Worm (Caenorhabditis elegans) whole organism, mixed stage, embryonic: ENCODE measurements around the gene npr-42.

Source experiments
- M03D4.4 ChIP-seq: sonication (generic microtip); optimal IDR thresholded peaks from 2 replicates; lab custom pipeline; 2017; ENCODE audit warnings: mild to moderate bottlenecking, missing genetic modification characterization, missing compliant biosample characterization
- bed-3 ChIP-seq: fragments of 200-800 bp; sonication (Bioruptor generic); optimal IDR thresholded peaks from 3 replicates; lab custom pipeline; 2018; ENCODE audit warnings: mild to moderate bottlenecking, missing genetic modification characterization, moderate library complexity, missing compliant biosample characterization
- blmp-1 ChIP-seq: fragments of 150-350 bp; optimal IDR thresholded peaks from 2 replicates; lab custom pipeline; 2014; ENCODE audit warnings: missing biosample characterization, missing genetic modification characterization
- ceh-39 ChIP-seq: fragments of 150-350 bp; optimal IDR thresholded peaks from 2 replicates; lab custom pipeline; 2014; ENCODE audit warnings: missing biosample characterization, missing genetic modification characterization
- ceh-43 ChIP-seq: fragments of 200-800 bp; sonication (Bioruptor generic); optimal IDR thresholded peaks from 2 replicates; lab custom pipeline; 2018; ENCODE audit warnings: mild to moderate bottlenecking, missing genetic modification characterization, moderate library complexity, missing compliant biosample characterization
- ceh-83 ChIP-seq: fragments of 200-800 bp; sonication (Bioruptor generic); optimal IDR thresholded peaks from 2 replicates; lab custom pipeline; 2018; ENCODE audit warnings: mild to moderate bottlenecking, missing genetic modification characterization, missing compliant biosample characterization
- cnd-1 ChIP-seq: fragments of 200-800 bp; sonication (Bioruptor generic); optimal IDR thresholded peaks from 2 replicates; lab custom pipeline; 2018; ENCODE audit warnings: mild to moderate bottlenecking, missing genetic modification characterization, missing compliant biosample characterization
- drap-1 ChIP-seq: fragments of 200-800 bp; sonication (Bioruptor generic); optimal IDR thresholded peaks from 3 replicates; lab custom pipeline; 2018; ENCODE audit warnings: mild to moderate bottlenecking, missing genetic modification characterization, missing compliant biosample characterization
- elt-1 ChIP-seq: sonication (generic microtip); optimal IDR thresholded peaks from 2 replicates; lab custom pipeline; 2017; ENCODE audit warnings: missing genetic modification characterization, mild to moderate bottlenecking, missing compliant biosample characterization, antibody characterized with exemption, moderate library complexity, borderline replicate concordance; ENCODE audit not compliant: insufficient read depth
- elt-3 ChIP-seq: fragments of 150-350 bp; optimal IDR thresholded peaks from 2 replicates; lab custom pipeline; 2014; ENCODE audit warnings: missing biosample characterization, missing genetic modification characterization
- flh-1 ChIP-seq: fragments of 200-800 bp; sonication (Bioruptor generic); optimal IDR thresholded peaks from 2 replicates; lab custom pipeline; 2018; ENCODE audit warnings: mild to moderate bottlenecking, missing genetic modification characterization, moderate library complexity, missing compliant biosample characterization
- hlh-1 ChIP-seq: fragments of 150-350 bp; optimal IDR thresholded peaks from 2 replicates; lab custom pipeline; 2014; ENCODE audit warnings: missing biosample characterization, missing genetic modification reagents, missing genetic modification characterization
- lin-32 ChIP-seq: fragments of 200-800 bp; sonication (Bioruptor generic); optimal IDR thresholded peaks from 2 replicates; lab custom pipeline; 2018; ENCODE audit warnings: mild to moderate bottlenecking, missing genetic modification characterization, missing compliant biosample characterization
- lsy-2 ChIP-seq: fragments of 150-350 bp; optimal IDR thresholded peaks from 2 replicates; lab custom pipeline; 2014; ENCODE audit warnings: missing biosample characterization, missing genetic modification characterization
- mab-5 ChIP-seq: fragments of 150-350 bp; optimal IDR thresholded peaks from 2 replicates; lab custom pipeline; 2014; ENCODE audit warnings: missing biosample characterization, missing genetic modification characterization
- mep-1 ChIP-seq: fragments of 150-350 bp; optimal IDR thresholded peaks from 2 replicates; lab custom pipeline; 2017; ENCODE audit warnings: missing biosample characterization, missing genetic modification reagents, missing genetic modification characterization, inconsistent platforms
- mls-2 ChIP-seq: sonication (generic microtip); optimal IDR thresholded peaks from 2 replicates; lab custom pipeline; 2016; ENCODE audit warnings: mild to moderate bottlenecking, missing genetic modification characterization, moderate library complexity, missing compliant biosample characterization
- nhr-12 ChIP-seq: fragments of 150-350 bp; optimal IDR thresholded peaks from 2 replicates; lab custom pipeline; 2014; ENCODE audit warnings: missing biosample characterization, missing genetic modification characterization
- nhr-2 ChIP-seq: fragments of 150-350 bp; optimal IDR thresholded peaks from 2 replicates; lab custom pipeline; 2014; ENCODE audit warnings: missing biosample characterization, missing genetic modification characterization
- nhr-237 ChIP-seq: fragments of 150-350 bp; optimal IDR thresholded peaks from 2 replicates; lab custom pipeline; 2014; ENCODE audit warnings: missing biosample characterization, missing genetic modification characterization
- nhr-76 ChIP-seq: sonication (generic microtip); optimal IDR thresholded peaks from 2 replicates; lab custom pipeline; 2017; ENCODE audit warnings: missing biosample characterization, missing genetic modification characterization
- sem-2 ChIP-seq: fragments of 200-800 bp; sonication (Bioruptor generic); optimal IDR thresholded peaks from 2 replicates; lab custom pipeline; 2018; ENCODE audit warnings: mild to moderate bottlenecking, missing genetic modification characterization, missing compliant biosample characterization
- tbx-8 ChIP-seq: fragments of 200-800 bp; sonication (Bioruptor generic); optimal IDR thresholded peaks from 2 replicates; lab custom pipeline; 2018; ENCODE audit warnings: mild to moderate bottlenecking, missing genetic modification characterization, moderate library complexity, missing compliant biosample characterization
- unc-120 ChIP-seq: sonication (generic microtip); optimal IDR thresholded peaks from 2 replicates; lab custom pipeline; 2017; ENCODE audit warnings: missing genetic modification characterization, missing compliant biosample characterization; ENCODE audit not compliant: poor library complexity, severe bottlenecking
- unc-39 ChIP-seq: fragments of 150-350 bp; optimal IDR thresholded peaks from 2 replicates; lab custom pipeline; 2014; ENCODE audit warnings: missing biosample characterization, missing genetic modification characterization
- unc-62 ChIP-seq: fragments of 150-350 bp; optimal IDR thresholded peaks from 2 replicates; lab custom pipeline; 2014; ENCODE audit warnings: missing biosample characterization, missing genetic modification reagents, missing genetic modification characterization
- zip-8 ChIP-seq: fragments of 150-350 bp; optimal IDR thresholded peaks from 2 replicates; lab custom pipeline; 2014; ENCODE audit warnings: missing biosample characterization, missing genetic modification characterization

The npr-42 gene

DNA sequence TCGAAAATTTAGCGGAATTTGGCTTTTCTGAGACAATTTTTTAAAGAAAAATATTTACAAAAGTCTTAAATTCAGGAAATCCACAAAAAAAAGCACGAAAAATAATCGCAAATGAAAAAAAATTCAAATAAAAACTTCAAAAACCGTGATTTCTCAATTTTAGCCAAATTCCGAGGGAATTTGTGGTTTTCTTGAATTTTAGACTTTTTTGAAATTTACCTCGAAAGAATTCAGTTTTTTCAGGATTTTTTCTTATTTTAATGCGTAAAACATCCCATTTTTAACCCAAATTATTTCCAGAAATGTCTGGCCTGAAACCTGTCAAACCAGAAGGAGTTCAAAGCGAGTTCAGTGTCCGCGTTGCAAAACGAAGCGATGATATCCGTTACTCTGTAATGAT lies 25.3 kb downstream of the npr-42 start, which contains the start of gene gtf-2F1:
TSS of gene gtf-2F1 (plus strand) at position 301 of the 400 bp plus-strand sequence.
- TF ChIP-seq cnd-1 (tag; lab: Kevin White, UChicago) (no peak), nhr-12 (tag; lab: Kevin White, UChicago) (no peak), lsy-2 (tag; lab: Kevin White, UChicago) (no peak), unc-39 (tag; lab: Kevin White, UChicago) (no peak)

DNA sequence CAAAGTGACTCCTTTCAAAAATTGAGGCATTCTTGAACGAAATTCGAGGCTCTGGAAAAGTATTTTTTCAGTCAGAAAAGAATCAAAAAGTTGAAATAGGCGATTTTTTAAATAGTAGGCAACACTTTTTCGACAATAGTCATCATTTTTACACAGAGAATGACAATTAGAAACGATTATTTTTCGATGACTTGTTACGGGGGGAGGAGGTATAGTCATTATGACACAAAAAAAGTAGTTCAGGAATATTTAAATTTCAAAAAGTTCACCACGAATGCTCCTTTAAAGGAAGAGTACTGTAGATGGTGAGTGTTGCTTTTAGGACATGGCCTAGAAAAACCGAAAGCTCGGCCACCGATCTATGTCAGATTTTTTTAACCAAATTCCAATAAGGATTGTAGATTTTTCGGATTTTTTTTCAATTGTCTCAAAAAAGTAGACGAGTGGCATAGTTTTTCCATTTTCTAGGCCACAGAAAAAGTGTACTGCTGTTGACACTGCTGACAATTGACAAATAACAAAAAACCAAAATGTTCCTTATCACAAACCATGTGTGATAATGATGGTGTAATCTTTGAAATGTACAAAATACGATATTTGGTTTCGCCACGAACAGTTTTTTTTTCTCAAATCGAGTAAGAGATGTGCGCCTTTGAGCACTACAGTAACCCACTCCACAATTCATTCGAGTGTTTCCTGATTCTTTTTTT lies 31.1 kb downstream of the npr-42 start, which contains the start of gene Y52E8A.3:
TSS of gene Y52E8A.3 (minus strand) at position 51 of the 710 bp plus-strand sequence.
- TF ChIP-seq zip-8 (tag; lab: Kevin White, UChicago) (no peak), nhr-2 (tag; lab: Kevin White, UChicago) (no peak), sem-2 (GFP tag; lab: Kevin White, UChicago) (no peak), unc-120 (tag; lab: Kevin White, UChicago) (no peak), mep-1 (no peak)

DNA sequence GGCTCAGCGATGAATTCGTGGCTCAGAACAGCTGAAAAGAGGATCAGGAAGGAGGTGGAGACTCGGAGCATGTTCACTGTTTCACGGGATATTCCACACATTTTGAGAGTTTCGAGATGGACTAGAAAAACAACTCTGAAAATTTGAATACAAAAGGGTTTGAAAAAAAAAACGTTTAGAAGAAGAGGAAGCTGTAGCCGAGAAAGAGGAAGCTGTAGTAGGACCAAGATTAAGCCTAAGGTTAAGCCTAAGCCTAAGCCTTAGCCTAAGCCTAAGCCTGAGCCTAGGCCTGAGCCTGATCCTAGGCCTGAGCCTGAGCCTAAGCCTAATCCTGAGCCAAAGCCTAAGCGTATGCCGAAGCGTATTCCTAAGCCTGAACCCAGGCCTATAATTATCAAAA lies 36.1 kb downstream of the npr-42 start, which contains the start of gene plep-1:
TSS of gene plep-1 (minus strand) at position 101 of the 400 bp plus-strand sequence.
- no peak for TF ChIP-seq bed-3 (GFP tag; lab: Kevin White, UChicago)
- no peak for TF ChIP-seq nhr-237 (tag; lab: Kevin White, UChicago)
- no peak for TF ChIP-seq elt-1 (tag; lab: Kevin White, UChicago)
- TF ChIP-seq cnd-1 (tag; lab: Kevin White, UChicago) = no peak
- no peak for TF ChIP-seq blmp-1 (tag; lab: Kevin White, UChicago)
- no peak for TF ChIP-seq lin-32 (GFP tag; lab: Kevin White, UChicago)
- TF ChIP-seq mep-1 = no peak
- no peak for TF ChIP-seq mab-5 (tag; lab: Kevin White, UChicago)
- TF ChIP-seq mls-2 (tag; lab: Kevin White, UChicago) = no peak
- no peak for TF ChIP-seq unc-62 (GFP tag; lab: Kevin White, UChicago)
- no peak for TF ChIP-seq zip-8 (tag; lab: Kevin White, UChicago)
- no peak for TF ChIP-seq tbx-8 (GFP tag; lab: Kevin White, UChicago)
- TF ChIP-seq nhr-12 (tag; lab: Kevin White, UChicago) = no peak

DNA sequence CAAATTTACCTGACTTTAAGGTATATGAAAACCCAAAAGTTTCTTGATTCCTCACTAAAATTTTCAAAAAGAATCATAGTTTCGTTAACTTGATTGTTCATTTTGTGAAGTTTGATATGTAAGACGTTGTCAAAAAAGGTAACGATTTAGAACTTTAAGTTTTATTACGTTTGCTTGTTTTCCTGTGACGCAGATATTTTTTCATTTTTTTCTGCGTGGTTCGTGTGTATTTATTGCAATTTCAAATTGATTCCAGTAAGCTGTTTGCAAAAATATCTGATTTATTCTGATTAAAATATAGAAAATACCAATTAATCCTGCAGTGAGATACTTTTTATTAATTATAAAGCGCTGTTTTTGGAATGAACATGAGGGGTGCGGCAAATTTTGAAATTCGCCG lies 40.0 kb downstream of the npr-42 start, which contains the start of gene srw-40:
TSS of gene srw-40 (minus strand) at position 101 of the 400 bp plus-strand sequence.
- TF ChIP-seq blmp-1 (tag; lab: Kevin White, UChicago) (no peak), elt-3 (tag; lab: Kevin White, UChicago) (no peak), nhr-237 (tag; lab: Kevin White, UChicago) (no peak), ceh-83 (no peak), unc-39 (tag; lab: Kevin White, UChicago) (no peak), mep-1 (no peak), lin-32 (GFP tag; lab: Kevin White, UChicago) (no peak), elt-1 (tag; lab: Kevin White, UChicago) (no peak), nhr-76 (tag; lab: Kevin White, UChicago) (no peak), unc-62 (GFP tag; lab: Kevin White, UChicago) (no peak), ceh-39 (no peak)

DNA sequence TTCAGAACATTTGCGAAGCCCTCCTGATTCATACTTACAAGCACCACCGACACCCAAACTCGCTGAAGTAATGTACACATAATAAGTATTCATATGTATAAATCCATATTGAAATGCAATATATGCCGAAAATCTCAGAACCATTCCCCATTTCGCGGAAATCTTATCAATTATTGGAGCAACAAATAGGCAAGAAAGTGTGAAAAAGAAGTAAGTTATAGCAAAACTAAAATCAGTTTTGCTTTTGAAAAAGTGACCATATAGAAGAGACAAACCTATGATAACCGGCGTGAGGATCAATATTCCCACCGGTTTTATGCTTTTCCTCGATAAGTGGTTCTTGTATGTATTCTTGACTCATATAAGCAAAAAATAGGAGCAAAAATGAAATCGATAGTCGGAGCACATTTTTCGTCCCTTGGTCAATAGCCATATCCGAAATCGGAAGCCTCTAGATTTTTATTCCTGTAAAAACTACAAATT lies 43.6 kb downstream of the npr-42 start, which contains the start of gene Y52E8A.6:
TSS of gene Y52E8A.6 (minus strand) at position 433 of the 483 bp plus-strand sequence.
- TF ChIP-seq ceh-39 (no peak), mab-5 (tag; lab: Kevin White, UChicago) (no peak), nhr-76 (tag; lab: Kevin White, UChicago) (no peak), zip-8 (tag; lab: Kevin White, UChicago) (no peak), ceh-43 (no peak), nhr-237 (tag; lab: Kevin White, UChicago) (no peak), flh-1 (GFP tag; lab: Kevin White, UChicago) (no peak), nhr-12 (tag; lab: Kevin White, UChicago) (no peak), mep-1 (no peak), drap-1 (GFP tag; lab: Kevin White, UChicago) (no peak), lsy-2 (tag; lab: Kevin White, UChicago) (no peak), unc-62 (GFP tag; lab: Kevin White, UChicago) (no peak), hlh-1 (no peak), unc-120 (tag; lab: Kevin White, UChicago) (no peak), M03D4.4 (tag; lab: Kevin White, UChicago) (no peak)
